Worm (Caenorhabditis elegans) whole organism, L3 larva: Measurements from ENCODE around the gene C03B1.3.

Experiments used
- R02D3.7 ChIP-seq: fragments of 150-350 bp; optimal IDR thresholded peaks from 2 replicates; lab custom pipeline; 2014; ENCODE audit warnings: missing biosample characterization, missing genetic modification characterization
- ZK546.5 ChIP-seq: sonication (generic microtip); optimal IDR thresholded peaks from 2 replicates; lab custom pipeline; 2017; ENCODE audit warnings: missing biosample characterization, missing genetic modification characterization
- aly-2 ChIP-seq: fragments of 150-350 bp; optimal IDR thresholded peaks from 2 replicates; lab custom pipeline; 2014; ENCODE audit warnings: missing biosample characterization, missing genetic modification characterization
- ama-1 ChIP-seq: fragments of 150-350 bp; optimal IDR thresholded peaks from 2 replicates; lab custom pipeline; 2018
- ceh-16 ChIP-seq: sonication (generic microtip); optimal IDR thresholded peaks from 2 replicates; lab custom pipeline; 2017; ENCODE audit warnings: missing biosample characterization, missing genetic modification characterization
- ceh-28 ChIP-seq: fragments of 150-350 bp; optimal IDR thresholded peaks from 2 replicates; lab custom pipeline; 2014; ENCODE audit warnings: missing biosample characterization, missing genetic modification reagents, missing genetic modification characterization
- ceh-82 ChIP-seq: fragments of 150-350 bp; optimal IDR thresholded peaks from 2 replicates; lab custom pipeline; 2014; ENCODE audit warnings: missing biosample characterization, missing genetic modification characterization
- daf-12 ChIP-seq: fragments of 150-350 bp; optimal IDR thresholded peaks from 2 replicates; lab custom pipeline; 2014; ENCODE audit warnings: missing biosample characterization, missing genetic modification reagents, missing genetic modification characterization
- egl-27 ChIP-seq: sonication (generic microtip); optimal IDR thresholded peaks from 4 replicates; lab custom pipeline; 2017; ENCODE audit warnings: missing biosample characterization, missing genetic modification reagents, missing genetic modification characterization
- egl-5 ChIP-seq: fragments of 150-350 bp; optimal IDR thresholded peaks from 2 replicates; lab custom pipeline; 2017; ENCODE audit warnings: missing biosample characterization, missing genetic modification reagents, missing genetic modification characterization, inconsistent platforms
- elt-1 ChIP-seq: fragments of 150-350 bp; optimal IDR thresholded peaks from 2 replicates; lab custom pipeline; 2014; ENCODE audit warnings: missing biosample characterization, missing genetic modification characterization
- elt-2 ChIP-seq: sonication (generic microtip); optimal IDR thresholded peaks from 2 replicates; lab custom pipeline; 2016; ENCODE audit warnings: missing genetic modification reagents, mild to moderate bottlenecking, missing genetic modification characterization, missing compliant biosample characterization
- elt-3 ChIP-seq, 3 experiments: fragments of 150-350 bp in 1 of 3; sonication (generic microtip) in 2 of 3; optimal IDR thresholded peaks; 2 replicates in 2 of 3; 4 replicates in 1 of 3; lab custom pipeline; 2014 to 2017; ENCODE audit warnings: missing biosample characterization in 3 of 3, missing genetic modification characterization in 3 of 3
- eor-1 ChIP-seq, 2 experiments: fragments of 150-350 bp; optimal IDR thresholded peaks; 2 replicates each; lab custom pipeline; 2014 to 2018; ENCODE audit warnings: missing biosample characterization in 2 of 2, missing genetic modification characterization in 2 of 2
- fkh-10 ChIP-seq: sonication (generic microtip); optimal IDR thresholded peaks from 2 replicates; lab custom pipeline; 2017; ENCODE audit warnings: missing biosample characterization, missing genetic modification reagents, missing genetic modification characterization
- fkh-2 ChIP-seq: fragments of 150-350 bp; optimal IDR thresholded peaks from 2 replicates; lab custom pipeline; 2014; ENCODE audit warnings: missing biosample characterization, missing genetic modification reagents, missing genetic modification characterization
- fos-1 ChIP-seq: fragments of 150-350 bp; optimal IDR thresholded peaks from 2 replicates; lab custom pipeline; 2014; ENCODE audit warnings: missing biosample characterization, missing genetic modification characterization
- hmg-11 ChIP-seq: sonication (generic microtip); optimal IDR thresholded peaks from 2 replicates; lab custom pipeline; 2016; ENCODE audit warnings: missing genetic modification characterization, missing compliant biosample characterization
- jun-1 ChIP-seq: fragments of 150-350 bp; optimal IDR thresholded peaks from 2 replicates; lab custom pipeline; 2014; ENCODE audit warnings: missing biosample characterization, missing genetic modification reagents, missing genetic modification characterization
- lin-15B ChIP-seq: fragments of 150-350 bp; optimal IDR thresholded peaks from 2 replicates; lab custom pipeline; 2014; ENCODE audit warnings: missing biosample characterization, missing genetic modification characterization
- lin-39 ChIP-seq: fragments of 150-350 bp; optimal IDR thresholded peaks from 2 replicates; lab custom pipeline; 2018; ENCODE audit warnings: missing biosample characterization, missing genetic modification reagents, missing genetic modification characterization
- lsy-12 ChIP-seq: sonication (generic microtip); optimal IDR thresholded peaks from 2 replicates; lab custom pipeline; 2016; ENCODE audit warnings: mild to moderate bottlenecking, missing genetic modification characterization, missing compliant biosample characterization
- mdl-1 ChIP-seq: fragments of 150-350 bp; optimal IDR thresholded peaks from 2 replicates; lab custom pipeline; 2014; ENCODE audit warnings: missing biosample characterization, missing genetic modification characterization
- mml-1 ChIP-seq: fragments of 150-350 bp; sonication (generic microtip); optimal IDR thresholded peaks from 3 replicates; lab custom pipeline; 2014; ENCODE audit warnings: missing biosample characterization, missing genetic modification characterization
- nfya-1 ChIP-seq: sonication (generic microtip); optimal IDR thresholded peaks from 2 replicates; lab custom pipeline; 2017; ENCODE audit warnings: missing genetic modification characterization, mild to moderate bottlenecking, missing compliant biosample characterization, antibody characterized with exemption, moderate library complexity; ENCODE audit not compliant: insufficient read depth
- nhr-11 ChIP-seq: fragments of 150-350 bp; optimal IDR thresholded peaks from 2 replicates; lab custom pipeline; 2014; ENCODE audit warnings: missing biosample characterization, missing genetic modification characterization
- nhr-12 ChIP-seq: fragments of 150-350 bp; optimal IDR thresholded peaks from 2 replicates; lab custom pipeline; 2014; ENCODE audit warnings: missing biosample characterization, missing genetic modification characterization
- nhr-23 ChIP-seq: fragments of 150-350 bp; optimal IDR thresholded peaks from 2 replicates; lab custom pipeline; 2014; ENCODE audit warnings: missing biosample characterization, missing genetic modification reagents, missing genetic modification characterization
- nhr-237 ChIP-seq: fragments of 150-350 bp; optimal IDR thresholded peaks from 2 replicates; lab custom pipeline; 2014; ENCODE audit warnings: missing biosample characterization, missing genetic modification characterization
- nhr-25 ChIP-seq: sonication (generic microtip); optimal IDR thresholded peaks from 2 replicates; lab custom pipeline; 2017; ENCODE audit warnings: missing biosample characterization, missing genetic modification characterization
- nhr-28 ChIP-seq: fragments of 150-350 bp; optimal IDR thresholded peaks from 2 replicates; lab custom pipeline; 2014; ENCODE audit warnings: missing biosample characterization, missing genetic modification characterization
- nhr-43 ChIP-seq: sonication (generic microtip); optimal IDR thresholded peaks from 2 replicates; lab custom pipeline; 2016; ENCODE audit warnings: mild to moderate bottlenecking, missing genetic modification characterization, missing compliant biosample characterization; ENCODE audit not compliant: poor library complexity, severe bottlenecking
- nhr-76 ChIP-seq: fragments of 150-350 bp; sonication (generic microtip); optimal IDR thresholded peaks from 5 replicates; lab custom pipeline; 2014; ENCODE audit warnings: missing biosample characterization, missing genetic modification characterization
- nhr-77 ChIP-seq: fragments of 150-350 bp; optimal IDR thresholded peaks from 2 replicates; lab custom pipeline; 2014; ENCODE audit warnings: missing biosample characterization, missing genetic modification characterization
- pha-4 ChIP-seq: fragments of 150-350 bp; optimal IDR thresholded peaks from 2 replicates; lab custom pipeline; 2014; ENCODE audit warnings: missing biosample characterization, missing genetic modification reagents, missing genetic modification characterization
- pqm-1 ChIP-seq: fragments of 150-350 bp; optimal IDR thresholded peaks from 2 replicates; lab custom pipeline; 2017; ENCODE audit warnings: missing biosample characterization, missing genetic modification characterization, inconsistent platforms
- sea-2 ChIP-seq: fragments of 150-350 bp; sonication (generic microtip); optimal IDR thresholded peaks from 4 replicates; lab custom pipeline; 2014; ENCODE audit warnings: missing biosample characterization, missing genetic modification reagents, missing genetic modification characterization
- skn-1 ChIP-seq: fragments of 150-350 bp; optimal IDR thresholded peaks from 2 replicates; lab custom pipeline; 2014; ENCODE audit warnings: missing biosample characterization, missing genetic modification characterization
- snpc-4 ChIP-seq: fragments of 150-350 bp; optimal IDR thresholded peaks from 2 replicates; lab custom pipeline; 2014; ENCODE audit warnings: missing biosample characterization, missing genetic modification characterization
- tbx-2 ChIP-seq: sonication (generic microtip); optimal IDR thresholded peaks from 2 replicates; lab custom pipeline; 2016; ENCODE audit warnings: mild to moderate bottlenecking, missing genetic modification characterization, missing compliant biosample characterization
- unc-39 ChIP-seq: sonication (generic microtip); optimal IDR thresholded peaks from 4 replicates; lab custom pipeline; 2017; ENCODE audit warnings: missing biosample characterization, missing genetic modification characterization
- unc-62 ChIP-seq: fragments of 150-350 bp; sonication (generic microtip); optimal IDR thresholded peaks from 4 replicates; lab custom pipeline; 2014; ENCODE audit warnings: missing biosample characterization, missing genetic modification reagents, missing genetic modification characterization
- ztf-11 ChIP-seq: fragments of 150-350 bp; optimal IDR thresholded peaks from 2 replicates; lab custom pipeline; 2014; ENCODE audit warnings: missing biosample characterization, missing genetic modification characterization
- ztf-4 ChIP-seq: fragments of 150-350 bp; optimal IDR thresholded peaks from 2 replicates; lab custom pipeline; 2014; ENCODE audit warnings: missing biosample characterization, missing genetic modification characterization

C03B1.3 gene

ce11 chrX:6365715-6366114, at the start of gene C03B1.3:
Gene C03B1.3, plus strand, starts transcription at chrX:6366015.
- no peak for TF ChIP-seq lin-15B (tag; lab: Kevin White, UChicago)
- TF ChIP-seq lsy-12: no peak
- TF ChIP-seq tbx-2 (tag; lab: Kevin White, UChicago): no peak
- no peak for TF ChIP-seq ztf-11 (tag; lab: Kevin White, UChicago)
- TF ChIP-seq eor-1 (tag; optimal IDR thresholded peaks at IDR 0.05; lab: Kevin White, UChicago): no peak
- TF ChIP-seq hmg-11 (tag; lab: Kevin White, UChicago): no peak
- no peak for TF ChIP-seq skn-1 (tag; lab: Kevin White, UChicago)
- TF ChIP-seq ceh-28 (tag; lab: Kevin White, UChicago): no peak
- TF ChIP-seq ama-1: no peak
- no peak for TF ChIP-seq daf-12 (tag; lab: Kevin White, UChicago)
- TF ChIP-seq, all 47 proteins: peak for 0

ce11 chrX:6318803-6319202, 47.0 kb upstream of the C03B1.3 start:
- TF ChIP-seq nhr-23 (tag; lab: Kevin White, UChicago) (peak; percentile 76), lsy-12 (no peak), elt-3 (tag; optimal IDR thresholded peaks at IDR 0.05; lab: Kevin White, UChicago) (peak in 1 of 3 experiments; percentile 24), nhr-25 (peak; percentile 83), ceh-28 (tag; lab: Kevin White, UChicago) (peak; percentile 12), R02D3.7 (tag; lab: Kevin White, UChicago) (no peak)

- TF ChIP-seq nhr-77 (tag; lab: Kevin White, UChicago): no peak
- no peak for TF ChIP-seq nhr-11 (tag; lab: Kevin White, UChicago)
- no peak for TF ChIP-seq lsy-12
- no peak for TF ChIP-seq egl-5
- no peak for TF ChIP-seq jun-1 (tag; lab: Kevin White, UChicago)
- no peak for TF ChIP-seq ceh-16 (tag; lab: Kevin White, UChicago)
- TF ChIP-seq eor-1 (tag; optimal IDR thresholded peaks at IDR 0.05; lab: Kevin White, UChicago): no peak
- no peak for TF ChIP-seq nhr-237 (tag; lab: Kevin White, UChicago)
- TF ChIP-seq nhr-43 (tag; lab: Kevin White, UChicago): no peak
- no peak for TF ChIP-seq ztf-11 (tag; lab: Kevin White, UChicago)
- TF ChIP-seq nhr-76 (tag; lab: Kevin White, UChicago): no peak
- TF ChIP-seq pqm-1: no peak
- TF ChIP-seq mdl-1 (tag; lab: Kevin White, UChicago): no peak
These were observed 46.3 kb upstream of the C03B1.3 start, which contains the start of gene chtb-3 for ce11 chrX:6319546-6319945. Gene chtb-3, minus strand, starts transcription at chrX:6319646.

ce11 chrX:6320887-6321286, 44.9 kb upstream of the C03B1.3 start:
- no peak for TF ChIP-seq eor-1 (tag; optimal IDR thresholded peaks at IDR 0.05; lab: Kevin White, UChicago)
- TF ChIP-seq fkh-10 (GFP tag; lab: Kevin White, UChicago): no peak
- peak in 1 of 3 experiments; percentile 48 for TF ChIP-seq elt-3 (tag; optimal IDR thresholded peaks at IDR 0.05; lab: Kevin White, UChicago)
- TF ChIP-seq lin-15B (tag; lab: Kevin White, UChicago): no peak
- no peak for TF ChIP-seq nhr-28 (tag; lab: Kevin White, UChicago)
- TF ChIP-seq nhr-23 (tag; lab: Kevin White, UChicago): peak; percentile 50
- TF ChIP-seq nhr-77 (tag; lab: Kevin White, UChicago): no peak
- TF ChIP-seq unc-62 (GFP tag; lab: Kevin White, UChicago): no peak
- no peak for TF ChIP-seq nhr-237 (tag; lab: Kevin White, UChicago)
- no peak for TF ChIP-seq snpc-4 (tag; lab: Kevin White, UChicago)
- TF ChIP-seq egl-5: no peak
- TF ChIP-seq ceh-82 (tag; lab: Kevin White, UChicago): no peak
- TF ChIP-seq fkh-2 (tag; lab: Kevin White, UChicago): no peak
- no peak for TF ChIP-seq pqm-1
- TF ChIP-seq skn-1 (tag; lab: Kevin White, UChicago): no peak
- no peak for TF ChIP-seq nhr-12 (tag; lab: Kevin White, UChicago)
- no peak for TF ChIP-seq sea-2 (GFP tag; lab: Kevin White, UChicago)
- TF ChIP-seq ztf-11 (tag; lab: Kevin White, UChicago): no peak
- TF ChIP-seq lsy-12: no peak
- TF ChIP-seq daf-12 (tag; lab: Kevin White, UChicago): no peak
- no peak for TF ChIP-seq elt-1 (tag; lab: Kevin White, UChicago)
- no peak for TF ChIP-seq ceh-16 (tag; lab: Kevin White, UChicago)
- TF ChIP-seq ceh-28 (tag; lab: Kevin White, UChicago): peak; percentile 54
- TF ChIP-seq aly-2: no peak
- TF ChIP-seq nhr-25: peak; percentile 85
- TF ChIP-seq hmg-11 (tag; lab: Kevin White, UChicago): no peak
- no peak for TF ChIP-seq ZK546.5
- no peak for TF ChIP-seq mml-1 (tag; lab: Kevin White, UChicago)
- TF ChIP-seq fos-1 (tag; lab: Kevin White, UChicago): no peak
- no peak for TF ChIP-seq elt-2 (tag; lab: Kevin White, UChicago)
- TF ChIP-seq egl-27: no peak
- no peak for TF ChIP-seq jun-1 (tag; lab: Kevin White, UChicago)
- no peak for TF ChIP-seq unc-39 (tag; lab: Kevin White, UChicago)
- no peak for TF ChIP-seq pha-4 (tag; lab: Kevin White, UChicago)
- peak; percentile 20 for TF ChIP-seq nfya-1
- no peak for TF ChIP-seq nhr-11 (tag; lab: Kevin White, UChicago)
- peak; percentile 67 for TF ChIP-seq nhr-43 (tag; lab: Kevin White, UChicago)
- no peak for TF ChIP-seq ama-1
- TF ChIP-seq ztf-4 (tag; lab: Kevin White, UChicago): no peak
- peak; percentile 12 for TF ChIP-seq lin-39 (tag; lab: Kevin White, UChicago)
- TF ChIP-seq tbx-2 (tag; lab: Kevin White, UChicago): no peak
